Fruit fly (Drosophila melanogaster): ENCODE results near the gene msd1.

DNA sequence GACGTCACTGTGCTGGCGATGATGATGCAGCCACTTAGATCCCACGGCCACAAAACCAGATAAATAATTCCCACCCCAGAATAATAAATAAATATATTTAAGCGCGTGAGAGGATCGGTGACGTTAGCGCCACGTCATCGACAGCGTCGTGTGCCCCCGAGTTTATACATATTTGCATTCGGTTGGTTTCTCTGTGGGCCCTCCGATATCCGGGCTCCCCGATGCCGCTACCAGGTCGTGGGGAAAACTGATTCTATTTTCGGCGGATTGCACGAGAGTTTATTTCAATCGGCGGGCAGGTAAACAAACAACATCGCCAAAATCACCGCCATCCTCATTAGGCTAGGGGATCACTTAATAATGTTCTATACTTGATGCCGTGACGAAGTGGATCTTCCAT is 22.7 kb downstream of the msd1 start:
- TF ChIP-seq psq (optimal IDR thresholded peaks at IDR 0.05) (no peak), pan (optimal IDR thresholded peaks at IDR 0.05) (no peak), usp (GFP tag; optimal IDR thresholded peaks at IDR 0.05) (no peak)

Data from whole organism.